Worm (Caenorhabditis elegans) whole organism, late embryonic: Measurements from ENCODE around the gene cdc-37.

Experiments used
- ahr-1 ChIP-seq: sonication (generic microtip); optimal IDR thresholded peaks from 2 replicates; lab custom pipeline; 2016; ENCODE audit warnings: missing genetic modification characterization, missing compliant biosample characterization
- ama-1 ChIP-seq: fragments of 150-350 bp; optimal IDR thresholded peaks from 2 replicates; lab custom pipeline; 2014
- ceh-18 ChIP-seq: sonication (generic microtip); optimal IDR thresholded peaks from 2 replicates; lab custom pipeline; 2016; ENCODE audit warnings: missing genetic modification characterization, missing compliant biosample characterization
- elt-4 ChIP-seq: sonication (generic microtip); optimal IDR thresholded peaks from 2 replicates; lab custom pipeline; 2016; ENCODE audit warnings: missing genetic modification characterization, missing compliant biosample characterization
- lin-11 ChIP-seq: fragments of 200-800 bp; sonication (Bioruptor generic); optimal IDR thresholded peaks from 2 replicates; lab custom pipeline; 2018; ENCODE audit warnings: mild to moderate bottlenecking, missing genetic modification characterization, missing compliant biosample characterization
- madf-2 ChIP-seq: sonication (generic microtip); optimal IDR thresholded peaks from 2 replicates; lab custom pipeline; 2017; ENCODE audit warnings: missing genetic modification characterization, missing compliant biosample characterization
- pha-4 ChIP-seq: fragments of 150-350 bp; optimal IDR thresholded peaks from 2 replicates; lab custom pipeline; 2018; ENCODE audit warnings: missing biosample characterization, missing genetic modification reagents, missing genetic modification characterization

- TF ChIP-seq ceh-18 (no peak), elt-4 (tag; lab: Kevin White, UChicago) (no peak), ahr-1 (tag; lab: Kevin White, UChicago) (no peak), lin-11 (tag; lab: Kevin White, UChicago) (no peak), ama-1 (no peak), pha-4 (no peak), madf-2 (tag; lab: Kevin White, UChicago) (no peak)
These were observed 25.0 kb downstream of the cdc-37 start for ce11 chrII:555371-555770.
